Fruit fly (Drosophila melanogaster) whole organism, embryonic: Measurements from ENCODE around the gene CG43731.

Experiments
- Blimp-1 ChIP-seq: fragments of 200-800 bp; sonication (Bioruptor generic); optimal IDR thresholded peaks from 3 replicates; lab custom pipeline; 2018; ENCODE audit warnings: missing biosample characterization, missing genetic modification characterization, mild to moderate bottlenecking, moderate library complexity, missing genetic modification reagents
- CG10209 ChIP-seq: fragments of 200-800 bp; sonication (Bioruptor generic); optimal IDR thresholded peaks from 3 replicates; lab custom pipeline; 2017; ENCODE audit warnings: missing biosample characterization, mild to moderate bottlenecking, missing genetic modification characterization, missing genetic modification reagents
- CG10267 ChIP-seq: fragments of 200-800 bp; sonication (Bioruptor generic); optimal IDR thresholded peaks from 2 replicates; lab custom pipeline; 2018; ENCODE audit warnings: missing biosample characterization, mild to moderate bottlenecking, missing genetic modification characterization, moderate library complexity
- CG10654 ChIP-seq: fragments of 200-800 bp; sonication (Bioruptor generic); optimal IDR thresholded peaks from 2 replicates; lab custom pipeline; 2016; ENCODE audit warnings: missing biosample characterization, missing genetic modification characterization
- CG11398 ChIP-seq: fragments of 200-800 bp; sonication (Bioruptor generic); optimal IDR thresholded peaks from 2 replicates; lab custom pipeline; 2016; ENCODE audit warnings: missing biosample characterization, missing genetic modification characterization
- CG13287 ChIP-seq: fragments of 200-800 bp; sonication (Bioruptor generic); IDR thresholded peaks from 2 replicates; pipeline ENCODE4 v1.3.6; 2022; ENCODE audit warnings: missing biosample characterization, missing genetic modification characterization; ENCODE audit not compliant: partially characterized antibody
- CG13775 ChIP-seq: fragments of 200-800 bp; sonication (Bioruptor generic); optimal IDR thresholded peaks from 3 replicates; lab custom pipeline; 2017; ENCODE audit warnings: missing biosample characterization, mild to moderate bottlenecking, missing genetic modification characterization
- CG14050 ChIP-seq: fragments of 200-800 bp; sonication (Bioruptor generic); IDR thresholded peaks from 3 replicates; pipeline ENCODE4 v1.3.6; 2022; ENCODE audit warnings: missing biosample characterization, missing genetic modification characterization
- CG18764 ChIP-seq: fragments of 200-800 bp; sonication (Bioruptor generic); optimal IDR thresholded peaks from 3 replicates; lab custom pipeline; 2016; ENCODE audit warnings: missing biosample characterization, missing genetic modification characterization
- CG42726 ChIP-seq: fragments of 200-800 bp; sonication (Bioruptor generic); IDR thresholded peaks from 2 replicates; pipeline ENCODE4 v1.3.6; 2022; ENCODE audit warnings: missing biosample characterization, missing genetic modification characterization; ENCODE audit not compliant: partially characterized antibody
- CG4282 ChIP-seq: fragments of 200-800 bp; sonication (Bioruptor generic); optimal IDR thresholded peaks from 2 replicates; lab custom pipeline; 2016; ENCODE audit warnings: missing biosample characterization, missing genetic modification characterization
- CG4404 ChIP-seq: fragments of 200-800 bp; sonication (Bioruptor generic); IDR thresholded peaks from 2 replicates; pipeline ENCODE4 v1.3.6; 2022; ENCODE audit warnings: missing biosample characterization, missing genetic modification characterization
- CG6654 ChIP-seq: fragments of 200-800 bp; sonication (Bioruptor generic); optimal IDR thresholded peaks from 2 replicates; lab custom pipeline; 2017; ENCODE audit warnings: missing biosample characterization, mild to moderate bottlenecking, missing genetic modification characterization
- CG6689 ChIP-seq: fragments of 200-800 bp; sonication (Bioruptor generic); IDR thresholded peaks from 2 replicates; pipeline ENCODE4 v1.3.6; 2022; ENCODE audit warnings: missing biosample characterization, missing genetic modification characterization
- CG6854 ChIP-seq: fragments of 200-800 bp; sonication (Bioruptor generic); optimal IDR thresholded peaks from 3 replicates; lab custom pipeline; 2017; ENCODE audit warnings: missing biosample characterization, mild to moderate bottlenecking, missing genetic modification characterization
- CG7271 ChIP-seq: fragments of 200-800 bp; sonication (Bioruptor generic); optimal IDR thresholded peaks from 2 replicates; lab custom pipeline; 2018; ENCODE audit warnings: missing biosample characterization, mild to moderate bottlenecking, missing genetic modification characterization, moderate library complexity
- CG7987 ChIP-seq: fragments of 200-800 bp; sonication (Bioruptor generic); optimal IDR thresholded peaks from 2 replicates; lab custom pipeline; 2018; ENCODE audit warnings: missing biosample characterization, mild to moderate bottlenecking, missing genetic modification characterization, moderate library complexity
- CG8290 ChIP-seq, 3 experiments: fragments of 200-800 bp; sonication (Bioruptor generic); optimal IDR thresholded peaks; 2 replicates each; lab custom pipeline; 2016 to 2019; ENCODE audit warnings: missing biosample characterization in 3 of 3, missing genetic modification characterization in 3 of 3, mild to moderate bottlenecking in 2 of 3, moderate library complexity in 1 of 3
- CG9727 ChIP-seq: fragments of 200-800 bp; sonication (Bioruptor generic); optimal IDR thresholded peaks from 3 replicates; lab custom pipeline; 2017; ENCODE audit warnings: missing biosample characterization, mild to moderate bottlenecking, missing genetic modification characterization
- CG9817 ChIP-seq: fragments of 200-800 bp; sonication (Bioruptor generic); optimal IDR thresholded peaks from 2 replicates; lab custom pipeline; 2018; ENCODE audit warnings: missing biosample characterization, mild to moderate bottlenecking, missing genetic modification characterization, moderate library complexity
- Dad ChIP-seq: fragments of 200-800 bp; sonication (Bioruptor generic); optimal IDR thresholded peaks from 3 replicates; lab custom pipeline; 2016; ENCODE audit warnings: missing biosample characterization, missing genetic modification characterization
- Fer1 ChIP-seq: fragments of 200-800 bp; sonication (Bioruptor generic); optimal IDR thresholded peaks from 2 replicates; lab custom pipeline; 2017; ENCODE audit warnings: missing biosample characterization, mild to moderate bottlenecking, missing genetic modification characterization
- HLH4C ChIP-seq: fragments of 200-800 bp; sonication (Bioruptor generic); IDR thresholded peaks from 3 replicates; pipeline ENCODE4 v1.3.6; 2022; ENCODE audit warnings: missing biosample characterization, missing genetic modification characterization; ENCODE audit not compliant: partially characterized antibody
- HLHmδ ChIP-seq: fragments of 200-800 bp; sonication (Bioruptor generic); optimal IDR thresholded peaks from 2 replicates; lab custom pipeline; 2018; ENCODE audit warnings: missing biosample characterization, mild to moderate bottlenecking, missing genetic modification characterization, moderate library complexity
- Hmx ChIP-seq: fragments of 200-800 bp; sonication (Bioruptor generic); optimal IDR thresholded peaks from 2 replicates; lab custom pipeline; 2016; ENCODE audit warnings: missing biosample characterization, missing genetic modification characterization
- Hsf ChIP-seq: fragments of 200-800 bp; sonication (Bioruptor generic); optimal IDR thresholded peaks from 3 replicates; lab custom pipeline; 2016; ENCODE audit warnings: missing biosample characterization, missing genetic modification characterization
- Jarid2 ChIP-seq: fragments of 200-800 bp; sonication (Bioruptor generic); optimal IDR thresholded peaks from 3 replicates; lab custom pipeline; 2017; ENCODE audit warnings: mild to moderate bottlenecking, missing biosample characterization, missing genetic modification reagents, missing genetic modification characterization
- NC2α ChIP-seq: fragments of 200-800 bp; sonication (Bioruptor generic); optimal IDR thresholded peaks from 2 replicates; lab custom pipeline; 2016; ENCODE audit warnings: missing biosample characterization, missing genetic modification characterization
- PHDP ChIP-seq: fragments of 200-800 bp; sonication (Bioruptor generic); optimal IDR thresholded peaks from 3 replicates; lab custom pipeline; 2018; ENCODE audit warnings: missing biosample characterization, mild to moderate bottlenecking, missing genetic modification characterization, moderate library complexity
- Sox102F ChIP-seq: fragments of 200-800 bp; sonication (Bioruptor generic); optimal IDR thresholded peaks from 2 replicates; lab custom pipeline; 2018; ENCODE audit warnings: missing biosample characterization, mild to moderate bottlenecking, missing genetic modification characterization, moderate library complexity
- Stat92E ChIP-seq, 3 experiments: fragments of >200 bp in 2 of 3; fragments of 200-800 bp in 1 of 3; sonication (Bioruptor generic) in 1 of 3; optimal IDR thresholded peaks; 2 replicates each; lab custom pipeline; 2017 to 2019; ENCODE audit warnings: missing biosample characterization in 3 of 3, missing genetic modification characterization in 3 of 3, mild to moderate bottlenecking in 1 of 3, moderate library complexity in 1 of 3
- aop ChIP-seq: fragments of 200-800 bp; sonication (Bioruptor generic); IDR thresholded peaks from 2 replicates; pipeline ENCODE4 v1.3.6; 2022; ENCODE audit warnings: missing biosample characterization, missing genetic modification characterization
- az2 ChIP-seq: fragments of 200-800 bp; sonication (Bioruptor generic); optimal IDR thresholded peaks from 3 replicates; lab custom pipeline; 2016; ENCODE audit warnings: missing biosample characterization, missing genetic modification characterization
- cato ChIP-seq: fragments of 200-800 bp; sonication (Bioruptor generic); optimal IDR thresholded peaks from 2 replicates; lab custom pipeline; 2016; ENCODE audit warnings: missing biosample characterization, missing genetic modification characterization, borderline replicate concordance
- danr ChIP-seq: fragments of 200-800 bp; sonication (Bioruptor generic); IDR thresholded peaks from 2 replicates; pipeline ENCODE4 v1.3.6; 2022; ENCODE audit warnings: missing biosample characterization, missing genetic modification characterization
- dm ChIP-seq: fragments of 200-800 bp; sonication (Bioruptor generic); optimal IDR thresholded peaks from 3 replicates; lab custom pipeline; 2016; ENCODE audit warnings: missing biosample characterization, missing genetic modification characterization
- ems ChIP-seq: fragments of 200-800 bp; sonication (Bioruptor generic); optimal IDR thresholded peaks from 3 replicates; lab custom pipeline; 2016; ENCODE audit warnings: missing biosample characterization, missing genetic modification characterization
- fd3F ChIP-seq: fragments of 200-800 bp; sonication (Bioruptor generic); optimal IDR thresholded peaks from 2 replicates; lab custom pipeline; 2018; ENCODE audit warnings: missing biosample characterization, mild to moderate bottlenecking, missing genetic modification characterization, moderate library complexity
- gce ChIP-seq: fragments of 200-800 bp; sonication (Bioruptor generic); IDR thresholded peaks from 3 replicates; pipeline ENCODE4 v1.3.6; 2022; ENCODE audit warnings: missing biosample characterization, missing genetic modification characterization
- hbn ChIP-seq: fragments of 200-800 bp; sonication (Bioruptor generic); IDR thresholded peaks from 2 replicates; pipeline ENCODE4 v1.3.6; 2022; ENCODE audit warnings: missing biosample characterization, missing genetic modification characterization; ENCODE audit not compliant: partially characterized antibody
- hkb ChIP-seq, 2 experiments: fragments of 200-800 bp in 1 of 2; fragments of >200 bp in 1 of 2; sonication (Bioruptor generic) in 1 of 2; IDR thresholded peaks in 1 of 2; optimal IDR thresholded peaks in 1 of 2; 2 replicates each; pipeline versions ENCODE4 v1.3.6 to Lab custom; 2017 to 2022; ENCODE audit warnings: missing biosample characterization in 1 of 2, missing genetic modification characterization in 1 of 2
- jigr1 ChIP-seq: fragments of 200-800 bp; sonication (Bioruptor generic); IDR thresholded peaks from 3 replicates; pipeline ENCODE4 v1.3.6; 2022; ENCODE audit warnings: missing biosample characterization, missing genetic modification characterization
- lbe ChIP-seq: fragments of 200-800 bp; sonication (Bioruptor generic); optimal IDR thresholded peaks from 2 replicates; lab custom pipeline; 2016; ENCODE audit warnings: missing biosample characterization, mild to moderate bottlenecking, missing genetic modification characterization
- nmo ChIP-seq: fragments of 200-800 bp; sonication (Bioruptor generic); optimal IDR thresholded peaks from 2 replicates; lab custom pipeline; 2018; ENCODE audit warnings: missing biosample characterization, mild to moderate bottlenecking, missing genetic modification characterization, moderate library complexity
- slbo ChIP-seq: fragments of 200-800 bp; sonication (Bioruptor generic); IDR thresholded peaks from 2 replicates; pipeline ENCODE4 v1.3.6; 2022; ENCODE audit warnings: missing biosample characterization, missing genetic modification characterization
- trem ChIP-seq: fragments of 200-800 bp; optimal IDR thresholded peaks from 3 replicates; lab custom pipeline; 2019; ENCODE audit warnings: missing biosample characterization, mild to moderate bottlenecking, missing genetic modification characterization, moderate library complexity
- unpg ChIP-seq: fragments of 200-800 bp; sonication (Bioruptor generic); optimal IDR thresholded peaks from 3 replicates; lab custom pipeline; 2018; ENCODE audit warnings: missing biosample characterization, mild to moderate bottlenecking, missing genetic modification characterization, moderate library complexity
- z ChIP-seq: fragments of 200-800 bp; sonication (Bioruptor generic); IDR thresholded peaks from 3 replicates; pipeline ENCODE4 v1.3.6; 2022; ENCODE audit warnings: missing biosample characterization, missing genetic modification characterization
- zen ChIP-seq: fragments of 200-800 bp; sonication (Bioruptor generic); optimal IDR thresholded peaks from 3 replicates; lab custom pipeline; 2018; ENCODE audit warnings: missing biosample characterization, mild to moderate bottlenecking, missing genetic modification characterization, moderate library complexity

Gene CG43731

DNA sequence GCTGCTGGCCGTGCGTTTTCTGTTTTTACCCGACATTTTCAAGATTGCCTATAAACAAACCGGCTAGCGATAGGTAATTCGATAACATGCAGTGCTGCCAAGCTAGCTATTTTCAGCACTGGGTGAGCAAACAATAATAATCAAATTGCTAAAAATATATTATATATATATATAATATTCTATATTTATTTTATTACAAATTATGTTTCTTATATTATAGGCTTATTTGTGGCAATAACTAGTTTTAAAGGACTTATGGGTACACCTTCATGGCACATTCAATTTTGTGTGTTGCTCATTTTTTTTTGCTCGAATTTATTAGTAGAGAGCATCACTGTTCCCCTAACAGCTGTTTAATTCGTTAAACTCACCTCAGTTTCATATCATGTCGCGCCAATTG lies 25.0 kb downstream of the CG43731 start (continued):
- no peak for TF ChIP-seq CG6854 (GFP tag; lab: Kevin White, UChicago)
- 0 out of 2 replicates have a peak, but pooled peaks have one; percentile 18 for TF ChIP-seq danr (GFP tag; lab: Robert Waterston, UW)
- TF ChIP-seq CG6689, result peak; percentile 29; the same call in 1 of the 2 replicates
- TF ChIP-seq Fer1 (GFP tag; lab: Kevin White, UChicago), result peak; percentile 76
- no peak for TF ChIP-seq Blimp-1 (GFP tag; lab: Kevin White, UChicago)
- TF ChIP-seq CG9817 (tag; lab: Kevin White, UChicago), result peak; percentile 83
- TF ChIP-seq fd3F (GFP tag; lab: Kevin White, UChicago), result peak; percentile 63
- peak; percentile 40 for TF ChIP-seq trem (tag; lab: Kevin White, UChicago)
- TF ChIP-seq Jarid2 (GFP tag; lab: Kevin White, UChicago), result no peak
- peak; percentile 64 for TF ChIP-seq CG13775 (GFP tag; lab: Kevin White, UChicago)
- TF ChIP-seq hbn, result no peak
- TF ChIP-seq Dad (GFP tag; lab: Kevin White, UChicago), result no peak
- peak; percentile 17 for TF ChIP-seq CG8290 (GFP tag; optimal IDR thresholded peaks at IDR 0.05; lab: Kevin White, UChicago)
- no peak for TF ChIP-seq CG8290 (tag; optimal IDR thresholded peaks at IDR 0.05; lab: Kevin White, UChicago)
- TF ChIP-seq CG7271 (tag; lab: Kevin White, UChicago), result no peak
- TF ChIP-seq Hsf (GFP tag; lab: Kevin White, UChicago), result no peak
- TF ChIP-seq CG42726 (GFP tag; lab: Robert Waterston, UW), result no peak
- peak; percentile 79 for TF ChIP-seq nmo (GFP tag; lab: Kevin White, UChicago)
- no peak for TF ChIP-seq CG11398 (GFP tag; lab: Kevin White, UChicago)
- TF ChIP-seq HLHmδ (GFP tag; lab: Kevin White, UChicago), result no peak
- TF ChIP-seq Stat92E (GFP tag; optimal IDR thresholded peaks at IDR 0.05; lab: Kevin White, UChicago), result peak in 1 of 3 experiments; percentile 56
- no peak for TF ChIP-seq jigr1 (GFP tag; lab: Robert Waterston, UW)
- TF ChIP-seq CG13287 (GFP tag; lab: Robert Waterston, UW), result peak; percentile 51; the same call in 1 of the 2 replicates
- no peak for TF ChIP-seq Hmx (GFP tag; lab: Kevin White, UChicago)
- no peak for TF ChIP-seq cato
- TF ChIP-seq CG18764 (GFP tag; lab: Kevin White, UChicago), result no peak
- TF ChIP-seq HLH4C (GFP tag; lab: Robert Waterston, UW), result no peak
- TF ChIP-seq aop (GFP tag; lab: Robert Waterston, UW), result no peak
- peak; percentile 45 for TF ChIP-seq zen (tag; lab: Kevin White, UChicago)
- TF ChIP-seq ems (GFP tag; lab: Kevin White, UChicago), result no peak
- no peak for TF ChIP-seq dm (GFP tag; lab: Kevin White, UChicago)
- TF ChIP-seq Sox102F (GFP tag; lab: Kevin White, UChicago), result no peak
- peak; percentile 60 for TF ChIP-seq az2
- TF ChIP-seq CG10209 (GFP tag; lab: Kevin White, UChicago), result peak; percentile 56
- no peak for TF ChIP-seq gce (GFP tag; lab: Robert Waterston, UW)
- no peak for TF ChIP-seq CG4282 (GFP tag; lab: Kevin White, UChicago)
- TF ChIP-seq CG4404, result no peak
- peak; percentile 65 for TF ChIP-seq slbo (GFP tag; lab: Robert Waterston, UW)
- peak; percentile 68 for TF ChIP-seq unpg (GFP tag; lab: Kevin White, UChicago)
- no peak for TF ChIP-seq CG6654 (GFP tag; lab: Kevin White, UChicago)
- peak; percentile 52 for TF ChIP-seq CG10654 (GFP tag; lab: Kevin White, UChicago)
- TF ChIP-seq CG9727, result peak; percentile 43
- TF ChIP-seq CG14050 (GFP tag; lab: Robert Waterston, UW), result no peak
- TF ChIP-seq CG10267 (tag; lab: Kevin White, UChicago), result peak; percentile 73
- TF ChIP-seq hkb (optimal IDR thresholded peaks at IDR 0.05; lab: Kevin White, UChicago), result no peak
- TF ChIP-seq hkb (GFP tag; IDR thresholded peaks at IDR 0.05; lab: Robert Waterston, UW), result no peak
- no peak for TF ChIP-seq z
- peak; percentile 71 for TF ChIP-seq PHDP (tag; lab: Kevin White, UChicago)
- TF ChIP-seq NC2α (GFP tag; lab: Kevin White, UChicago), result no peak
- TF ChIP-seq CG7987 (GFP tag; lab: Kevin White, UChicago), result no peak
- peak; percentile 43 for TF ChIP-seq lbe (GFP tag; lab: Kevin White, UChicago)
